Fruit fly (Drosophila melanogaster) whole organism, prepupa: Measurements from ENCODE around the gene CG9449.

Source experiments
- CG16779 ChIP-seq: fragments of 200-800 bp; sonication (Bioruptor generic); optimal IDR thresholded peaks from 3 replicates; lab custom pipeline; 2017; ENCODE audit warnings: missing biosample characterization, mild to moderate bottlenecking, missing genetic modification characterization
- CG6163 ChIP-seq: fragments of 200-800 bp; sonication (Bioruptor generic); IDR thresholded peaks from 3 replicates; pipeline ENCODE4 v1.3.6; 2022; ENCODE audit warnings: missing biosample characterization, missing genetic modification characterization
- CG8119 ChIP-seq: fragments of 200-800 bp; sonication (Bioruptor generic); IDR thresholded peaks from 3 replicates; pipeline ENCODE4 v1.3.6; 2022; ENCODE audit warnings: missing biosample characterization, missing genetic modification characterization
- esn ChIP-seq: fragments of 200-800 bp; sonication (Bioruptor generic); optimal IDR thresholded peaks from 2 replicates; lab custom pipeline; 2016; ENCODE audit warnings: missing biosample characterization, mild to moderate bottlenecking, missing genetic modification characterization, moderate library complexity

dm6 chr3L:19442239-19442638, 55.3 kb downstream of the CG9449 start:
- TF ChIP-seq CG16779 (tag; lab: Kevin White, UChicago) (no peak), CG8119 (GFP tag; lab: Robert Waterston, UW) (no peak), CG6163 (GFP tag; lab: Robert Waterston, UW) (peak; percentile 61; the same call in 1 of the 3 replicates), esn (GFP tag; lab: Kevin White, UChicago) (no peak)
